Worm (Caenorhabditis elegans) whole organism, L4 larva: ENCODE data around the gene abhd-12.
A peak's percentile ranks its signal among the peaks of the same experiment; 100 is the strongest.

Experiments used
- D1046.2 ChIP-seq: fragments of 200-800 bp; sonication (Bioruptor generic); IDR thresholded peaks from 2 replicates; pipeline ENCODE4 v1.3.6; 2022; ENCODE audit warnings: missing genetic modification characterization, missing compliant biosample characterization
- F44E2.7 ChIP-seq: fragments of 200-800 bp; sonication (Bioruptor generic); IDR thresholded peaks from 2 replicates; pipeline ENCODE4 v2.1.2; 2022; ENCODE audit warnings: missing genetic modification characterization, missing compliant biosample characterization
- F49E8.2 ChIP-seq: sonication (generic microtip); optimal IDR thresholded peaks from 2 replicates; lab custom pipeline; 2016; ENCODE audit warnings: missing compliant biosample characterization, mild to moderate bottlenecking, missing genetic modification characterization, borderline replicate concordance
- T20F7.1 ChIP-seq: fragments of 200-800 bp; sonication (Bioruptor generic); optimal IDR thresholded peaks from 2 replicates; lab custom pipeline; 2018; ENCODE audit warnings: mild to moderate bottlenecking, missing genetic modification characterization, missing compliant biosample characterization
- Y105C5A.15 ChIP-seq: fragments of 200-800 bp; sonication (Bioruptor generic); IDR thresholded peaks from 2 replicates; pipeline ENCODE4 v1.3.6; 2022; ENCODE audit warnings: missing genetic modification characterization, missing compliant biosample characterization
- ZK337.2 ChIP-seq: fragments of 200-800 bp; sonication (Bioruptor generic); IDR thresholded peaks from 2 replicates; pipeline ENCODE4 v1.3.6; 2022; ENCODE audit warnings: missing genetic modification reagents, missing genetic modification characterization, missing compliant biosample characterization
- aha-1 ChIP-seq: fragments of 150-350 bp; peaks from one replicate; lab custom pipeline; 2014; ENCODE audit warnings: missing biosample characterization, missing genetic modification characterization
- ceh-44 ChIP-seq: fragments of 200-800 bp; sonication (Bioruptor generic); IDR thresholded peaks from 2 replicates; pipeline ENCODE4 v1.3.6; 2022; ENCODE audit warnings: missing genetic modification reagents, missing genetic modification characterization, missing compliant biosample characterization
- ceh-62 ChIP-seq: sonication (generic microtip); optimal IDR thresholded peaks from 2 replicates; lab custom pipeline; 2017; ENCODE audit warnings: missing biosample characterization, missing genetic modification characterization
- ctbp-1 ChIP-seq: fragments of 200-800 bp; sonication (Bioruptor generic); IDR thresholded peaks from 2 replicates; pipeline ENCODE4 v1.3.6; 2022; ENCODE audit warnings: missing genetic modification reagents, missing genetic modification characterization, missing compliant biosample characterization
- daf-12 ChIP-seq: fragments of 150-350 bp; optimal IDR thresholded peaks from 2 replicates; lab custom pipeline; 2014; ENCODE audit warnings: missing biosample characterization, missing genetic modification reagents, missing genetic modification characterization
- daf-19 ChIP-seq: fragments of 200-800 bp; sonication (Bioruptor generic); conservative IDR thresholded peaks from 2 replicates; pipeline ENCODE4 v1.3.6; 2022; ENCODE audit warnings: missing genetic modification characterization, missing compliant biosample characterization
- dmd-6 ChIP-seq: fragments of 200-800 bp; sonication (Bioruptor generic); IDR thresholded peaks from 2 replicates; pipeline ENCODE4 v1.3.6; 2022; ENCODE audit warnings: missing genetic modification reagents, missing genetic modification characterization, missing compliant biosample characterization
- dmd-9 ChIP-seq: fragments of 200-800 bp; sonication (Bioruptor generic); IDR thresholded peaks from 2 replicates; pipeline ENCODE4 v1.3.6; 2022; ENCODE audit warnings: missing genetic modification reagents, missing genetic modification characterization, missing compliant biosample characterization
- hif-1 ChIP-seq, 2 experiments: sonication (generic microtip); optimal IDR thresholded peaks; 2 replicates each; lab custom pipeline; 2016 to 2017; ENCODE audit warnings: missing compliant biosample characterization in 2 of 2, missing genetic modification characterization in 2 of 2, missing genetic modification reagents in 2 of 2, missing genotype in 2 of 2, mild to moderate bottlenecking in 1 of 2
- hlh-11 ChIP-seq: fragments of 200-800 bp; sonication (Bioruptor generic); optimal IDR thresholded peaks from 2 replicates; lab custom pipeline; 2018; ENCODE audit warnings: mild to moderate bottlenecking, missing genetic modification characterization, missing compliant biosample characterization
- jun-1 ChIP-seq: fragments of 150-350 bp; optimal IDR thresholded peaks from 2 replicates; lab custom pipeline; 2014; ENCODE audit warnings: missing biosample characterization, missing genetic modification reagents, missing genetic modification characterization
- lim-7 ChIP-seq: fragments of 200-800 bp; sonication (Bioruptor generic); IDR thresholded peaks from 2 replicates; pipeline ENCODE4 v1.3.6; 2022; ENCODE audit warnings: missing genetic modification characterization, missing compliant biosample characterization
- lin-1 ChIP-seq: fragments of 200-800 bp; sonication (Bioruptor generic); IDR thresholded peaks from 2 replicates; pipeline ENCODE4 v1.3.6; 2022; ENCODE audit warnings: missing genetic modification reagents, missing genetic modification characterization, missing compliant biosample characterization
- lin-15B ChIP-seq: fragments of 150-350 bp; sonication (generic microtip); optimal IDR thresholded peaks from 3 replicates; lab custom pipeline; 2014; ENCODE audit warnings: missing biosample characterization, missing genetic modification characterization
- lin-29 ChIP-seq: fragments of 200-800 bp; sonication (Bioruptor generic); IDR thresholded peaks from 2 replicates; pipeline ENCODE4 v1.3.6; 2022; ENCODE audit warnings: missing genetic modification reagents, missing genetic modification characterization, missing compliant biosample characterization
- madf-5 ChIP-seq, 2 experiments: fragments of 200-800 bp; sonication (Bioruptor generic); IDR thresholded peaks; 2 replicates each; pipeline ENCODE4 v1.3.6; 2022; ENCODE audit warnings: missing compliant biosample characterization in 2 of 2, missing genetic modification characterization in 2 of 2
- madf-9 ChIP-seq: fragments of 200-800 bp; sonication (Bioruptor generic); conservative IDR thresholded peaks from 2 replicates; pipeline ENCODE4 v1.3.6; 2022; ENCODE audit warnings: missing genetic modification reagents, missing genetic modification characterization, missing compliant biosample characterization
- mxl-3 ChIP-seq: fragments of 200-800 bp; sonication (Bioruptor generic); optimal IDR thresholded peaks from 2 replicates; lab custom pipeline; 2018; ENCODE audit warnings: mild to moderate bottlenecking, missing genetic modification characterization, missing compliant biosample characterization
- nhr-11 ChIP-seq: fragments of 150-350 bp; optimal IDR thresholded peaks from 2 replicates; lab custom pipeline; 2014; ENCODE audit warnings: missing biosample characterization, missing genetic modification characterization
- nhr-77 ChIP-seq: fragments of 150-350 bp; optimal IDR thresholded peaks from 2 replicates; lab custom pipeline; 2014; ENCODE audit warnings: missing biosample characterization, missing genetic modification characterization
- pqm-1 ChIP-seq: sonication (generic microtip); optimal IDR thresholded peaks from 2 replicates; lab custom pipeline; 2017; ENCODE audit warnings: missing biosample characterization, missing genetic modification characterization
- sdz-12 ChIP-seq: fragments of 200-800 bp; sonication (Bioruptor generic); optimal IDR thresholded peaks from 2 replicates; lab custom pipeline; 2018; ENCODE audit warnings: mild to moderate bottlenecking, missing genetic modification characterization, missing compliant biosample characterization
- skn-1 ChIP-seq: fragments of 150-350 bp; optimal IDR thresholded peaks from 2 replicates; lab custom pipeline; 2014; ENCODE audit warnings: missing biosample characterization, missing genetic modification characterization
- snpc-1.2 ChIP-seq: fragments of 200-800 bp; sonication (Bioruptor generic); IDR thresholded peaks from 2 replicates; pipeline ENCODE4 v1.3.6; 2022; ENCODE audit warnings: missing genetic modification reagents, missing genetic modification characterization, missing compliant biosample characterization
- snpc-4 ChIP-seq: fragments of 150-350 bp; optimal IDR thresholded peaks from 2 replicates; lab custom pipeline; 2014; ENCODE audit warnings: missing biosample characterization, missing genetic modification characterization
- spr-3 ChIP-seq: fragments of 200-800 bp; sonication (Bioruptor generic); optimal IDR thresholded peaks from 2 replicates; lab custom pipeline; 2018; ENCODE audit warnings: mild to moderate bottlenecking, missing genetic modification characterization, missing compliant biosample characterization
- unc-62 ChIP-seq, 3 experiments: fragments of 150-350 bp in 1 of 3; sonication (generic microtip); optimal IDR thresholded peaks in 2 of 3; peaks in 1 of 3; 1 replicate in 1 of 3; 2 replicates in 2 of 3; lab custom pipeline; 2014 to 2017; ENCODE audit warnings: missing biosample characterization in 3 of 3, missing genetic modification characterization in 3 of 3, missing genetic modification reagents in 3 of 3, missing genotype in 1 of 3
- ztf-11 ChIP-seq: fragments of 150-350 bp; optimal IDR thresholded peaks from 2 replicates; lab custom pipeline; 2014; ENCODE audit warnings: missing biosample characterization, missing genetic modification characterization
- ztf-7 ChIP-seq: fragments of 150-350 bp; optimal IDR thresholded peaks from 2 replicates; lab custom pipeline; 2014; ENCODE audit warnings: missing biosample characterization, missing genetic modification characterization

abhd-12 gene

ce11 chrV:8000929-8001513, 17.3 kb downstream of the abhd-12 start, which contains the start of gene Y97E10AR.1 (continued):
- TF ChIP-seq dmd-6 (GFP tag; lab: Robert Waterston, UW) (peak; percentile 94), mxl-3 (GFP tag; lab: Kevin White, UChicago) (peak; percentile 75), nhr-11 (tag; lab: Kevin White, UChicago) (peak; percentile 58), jun-1 (tag; lab: Kevin White, UChicago) (peak; percentile 46), lin-15B (no peak), hlh-11 (tag; lab: Kevin White, UChicago) (peak; percentile 97), ceh-62 (tag; lab: Kevin White, UChicago) (no peak), ctbp-1 (GFP tag; lab: Robert Waterston, UW) (peak; percentile 83), pqm-1 (peak; percentile 63), sdz-12 (GFP tag; lab: Kevin White, UChicago) (no peak), F49E8.2 (tag; lab: Kevin White, UChicago) (no peak)
- TF ChIP-seq, all 104 proteins: peak for 33

- TF ChIP-seq ZK337.2 (GFP tag; lab: Robert Waterston, UW) (no peak), D1046.2 (no peak), lim-7 (GFP tag; lab: Robert Waterston, UW) (no peak), F44E2.7 (GFP tag; lab: Robert Waterston, UW) (no peak), T20F7.1 (GFP tag; lab: Kevin White, UChicago) (no peak), lin-15B (no peak), ceh-44 (GFP tag; lab: Robert Waterston, UW) (no peak), lin-1 (GFP tag; lab: Robert Waterston, UW) (no peak), ztf-7 (tag; lab: Kevin White, UChicago) (no peak), hif-1 (tag; optimal IDR thresholded peaks at IDR 0.05; lab: Kevin White, UChicago) (no peak), nhr-77 (tag; lab: Kevin White, UChicago) (no peak), Y105C5A.15 (no peak), daf-19 (GFP tag; lab: Robert Waterston, UW) (no peak), dmd-9 (GFP tag; lab: Robert Waterston, UW) (no peak), ztf-11 (tag; lab: Kevin White, UChicago) (no peak)
Observed at ce11 chrV:8005000-8005399, 21.3 kb downstream of the abhd-12 start, which contains the start of gene Y97E10AR.8. Gene Y97E10AR.8 (plus strand): TSS chrV:8005300.

ce11 chrV:8007460-8008292, 24.0 kb downstream of the abhd-12 start, which contains the start of gene Y97E10AR.3:
Gene Y97E10AR.3 (minus strand): TSS chrV:8007510.
- no peak for TF ChIP-seq snpc-4 (tag; lab: Kevin White, UChicago)
- no peak for TF ChIP-seq skn-1 (tag; lab: Kevin White, UChicago)
- no peak for TF ChIP-seq spr-3 (GFP tag; lab: Kevin White, UChicago)
- no peak for TF ChIP-seq daf-12 (tag; lab: Kevin White, UChicago)
- TF ChIP-seq madf-9: no peak
- peak; percentile 95 for TF ChIP-seq aha-1 (tag; lab: Kevin White, UChicago)
- TF ChIP-seq lin-29: no peak
- no peak for TF ChIP-seq snpc-1.2 (GFP tag; lab: Robert Waterston, UW)
- no peak for TF ChIP-seq madf-5 (GFP tag; IDR thresholded peaks at IDR 0.05; lab: Robert Waterston, UW)
- TF ChIP-seq unc-62 (GFP tag; optimal IDR thresholded peaks at IDR 0.05 in 1 of 2; lab: Kevin White, UChicago): peak in 1 of 2 experiments; percentile 95
- no peak for TF ChIP-seq unc-62 (tag; optimal IDR thresholded peaks at IDR 0.05; lab: Kevin White, UChicago)
- no peak for TF ChIP-seq jun-1 (tag; lab: Kevin White, UChicago)
